Fruit fly (Drosophila melanogaster) whole organism, prepupa: ENCODE data around the gene CG7332.
A peak's percentile ranks its signal among the peaks of the same experiment; 100 is the strongest.

Source experiments
- Blimp-1 ChIP-seq: fragments of 200-800 bp; sonication (Bioruptor generic); optimal IDR thresholded peaks from 3 replicates; lab custom pipeline; 2017; ENCODE audit warnings: missing biosample characterization, missing genetic modification characterization, mild to moderate bottlenecking, moderate library complexity, missing genetic modification reagents
- CG11294 ChIP-seq: fragments of 200-800 bp; sonication (Bioruptor generic); IDR thresholded peaks from 2 replicates; pipeline ENCODE4 v1.3.6; 2022; ENCODE audit warnings: missing biosample characterization, missing genetic modification characterization
- CG11762 ChIP-seq: fragments of 200-800 bp; sonication (Bioruptor generic); optimal IDR thresholded peaks from 3 replicates; lab custom pipeline; 2016; ENCODE audit warnings: missing biosample characterization, missing genetic modification characterization; ENCODE audit not compliant: insufficient read depth
- CG15336 ChIP-seq: fragments of 200-800 bp; sonication (Bioruptor generic); IDR thresholded peaks from 2 replicates; pipeline ENCODE4 v1.3.6; 2022; ENCODE audit warnings: missing biosample characterization, missing genetic modification characterization
- CG16779 ChIP-seq: fragments of 200-800 bp; sonication (Bioruptor generic); optimal IDR thresholded peaks from 3 replicates; lab custom pipeline; 2017; ENCODE audit warnings: missing biosample characterization, mild to moderate bottlenecking, missing genetic modification characterization
- CG3032 ChIP-seq: fragments of 200-800 bp; optimal IDR thresholded peaks from 2 replicates; lab custom pipeline; 2019; ENCODE audit warnings: missing biosample characterization, mild to moderate bottlenecking, missing genetic modification characterization, moderate library complexity
- CG31627 ChIP-seq: fragments of 200-800 bp; sonication (Bioruptor generic); optimal IDR thresholded peaks from 3 replicates; lab custom pipeline; 2016; ENCODE audit warnings: missing biosample characterization, missing genetic modification characterization
- CG4318 ChIP-seq: fragments of 200-800 bp; sonication (Bioruptor generic); optimal IDR thresholded peaks from 3 replicates; lab custom pipeline; 2017; ENCODE audit warnings: missing biosample characterization, mild to moderate bottlenecking, missing genetic modification characterization
- CG6163 ChIP-seq: fragments of 200-800 bp; sonication (Bioruptor generic); IDR thresholded peaks from 3 replicates; pipeline ENCODE4 v1.3.6; 2022; ENCODE audit warnings: missing biosample characterization, missing genetic modification characterization
- CG6276 ChIP-seq: fragments of 200-800 bp; sonication (Bioruptor generic); optimal IDR thresholded peaks from 2 replicates; lab custom pipeline; 2017; ENCODE audit warnings: missing biosample characterization, mild to moderate bottlenecking, missing genetic modification characterization
- CG6792 ChIP-seq: fragments of 200-800 bp; sonication (Bioruptor generic); optimal IDR thresholded peaks from 3 replicates; lab custom pipeline; 2016; ENCODE audit warnings: missing biosample characterization, missing genetic modification characterization
- CG6808 ChIP-seq: fragments of 200-800 bp; sonication (Bioruptor generic); optimal IDR thresholded peaks from 3 replicates; lab custom pipeline; 2017; ENCODE audit warnings: missing biosample characterization, missing genetic modification characterization, mild to moderate bottlenecking, moderate library complexity, missing genetic modification reagents
- CG7368 ChIP-seq: fragments of 200-800 bp; sonication (Bioruptor generic); optimal IDR thresholded peaks from 3 replicates; lab custom pipeline; 2016; ENCODE audit warnings: missing biosample characterization, missing genetic modification characterization
- CG8119 ChIP-seq: fragments of 200-800 bp; sonication (Bioruptor generic); IDR thresholded peaks from 3 replicates; pipeline ENCODE4 v1.3.6; 2022; ENCODE audit warnings: missing biosample characterization, missing genetic modification characterization
- CG8319 ChIP-seq: fragments of 200-800 bp; sonication (Bioruptor generic); optimal IDR thresholded peaks from 3 replicates; lab custom pipeline; 2016; ENCODE audit warnings: missing biosample characterization, missing genetic modification characterization
- CG9139 ChIP-seq: fragments of 200-800 bp; sonication (Bioruptor generic); optimal IDR thresholded peaks from 3 replicates; lab custom pipeline; 2017; ENCODE audit warnings: missing biosample characterization, mild to moderate bottlenecking, missing genetic modification characterization
- Eip75B ChIP-seq: fragments of 200-800 bp; sonication (Bioruptor generic); optimal IDR thresholded peaks from 3 replicates; lab custom pipeline; 2016; ENCODE audit warnings: missing biosample characterization, missing genetic modification characterization
- Eip78C ChIP-seq: fragments of 200-800 bp; sonication (Bioruptor generic); peaks from one replicate; lab custom pipeline; 2016; ENCODE audit warnings: missing biosample characterization, missing genetic modification characterization
- Eip93F ChIP-seq: fragments of 200-800 bp; sonication (Bioruptor generic); optimal IDR thresholded peaks from 2 replicates; lab custom pipeline; 2016; ENCODE audit warnings: missing biosample characterization, mild to moderate bottlenecking, missing genetic modification characterization
- Ets21C ChIP-seq: fragments of 200-800 bp; sonication (Bioruptor generic); optimal IDR thresholded peaks from 3 replicates; lab custom pipeline; 2016; ENCODE audit warnings: missing biosample characterization, missing genetic modification characterization
- Ets96B ChIP-seq: fragments of 200-800 bp; optimal IDR thresholded peaks from 2 replicates; lab custom pipeline; 2019; ENCODE audit warnings: missing biosample characterization, mild to moderate bottlenecking, missing genetic modification characterization, moderate library complexity
- Gug ChIP-seq: fragments of 200-800 bp; sonication (Bioruptor generic); IDR thresholded peaks from 2 replicates; pipeline ENCODE4 v1.3.6; 2022; ENCODE audit warnings: missing biosample characterization, missing genetic modification characterization
- Hr38 ChIP-seq: sonication (Bioruptor generic); optimal IDR thresholded peaks from 2 replicates; lab custom pipeline; 2016; ENCODE audit warnings: missing biosample characterization, missing genetic modification characterization
- Hr39 ChIP-seq: fragments of 200-800 bp; sonication (Bioruptor generic); optimal IDR thresholded peaks from 2 replicates; lab custom pipeline; 2016; ENCODE audit warnings: missing biosample characterization, missing genetic modification characterization
- Hr4 ChIP-seq: fragments of 200-800 bp; sonication (Bioruptor generic); optimal IDR thresholded peaks from 3 replicates; lab custom pipeline; 2016; ENCODE audit warnings: missing biosample characterization, missing genetic modification characterization
- Lpt ChIP-seq: fragments of 200-800 bp; sonication (Bioruptor generic); optimal IDR thresholded peaks from 3 replicates; lab custom pipeline; 2016; ENCODE audit warnings: missing biosample characterization, missing genetic modification characterization
- Met ChIP-seq: fragments of 200-800 bp; sonication (Bioruptor generic); optimal IDR thresholded peaks from 3 replicates; lab custom pipeline; 2016; ENCODE audit warnings: missing biosample characterization, missing genetic modification characterization
- OdsH ChIP-seq: fragments of 200-800 bp; sonication (Bioruptor generic); optimal IDR thresholded peaks from 3 replicates; lab custom pipeline; 2016; ENCODE audit warnings: missing biosample characterization, missing genetic modification characterization
- Smox ChIP-seq: fragments of 200-800 bp; sonication (Bioruptor generic); optimal IDR thresholded peaks from 3 replicates; lab custom pipeline; 2016; ENCODE audit warnings: missing biosample characterization, missing genetic modification characterization
- Sox102F ChIP-seq: fragments of 200-800 bp; sonication (Bioruptor generic); optimal IDR thresholded peaks from 2 replicates; lab custom pipeline; 2016; ENCODE audit warnings: missing biosample characterization, mild to moderate bottlenecking, missing genetic modification characterization
- Sox14 ChIP-seq: fragments of 200-800 bp; sonication (Bioruptor generic); optimal IDR thresholded peaks from 3 replicates; lab custom pipeline; 2016; ENCODE audit warnings: missing biosample characterization, missing genetic modification characterization
- Sox15 ChIP-seq: fragments of 200-800 bp; sonication (Bioruptor generic); optimal IDR thresholded peaks from 3 replicates; lab custom pipeline; 2016; ENCODE audit warnings: missing biosample characterization, missing genetic modification characterization
- achi ChIP-seq: fragments of 200-800 bp; sonication (Bioruptor generic); optimal IDR thresholded peaks from 3 replicates; lab custom pipeline; 2016; ENCODE audit warnings: missing biosample characterization, missing genetic modification characterization
- cyc ChIP-seq: fragments of 200-800 bp; sonication (Bioruptor generic); optimal IDR thresholded peaks from 3 replicates; lab custom pipeline; 2016; ENCODE audit warnings: missing biosample characterization, missing genetic modification characterization
- dac ChIP-seq: fragments of 200-800 bp; sonication (Bioruptor generic); optimal IDR thresholded peaks from 2 replicates; lab custom pipeline; 2017; ENCODE audit warnings: missing biosample characterization, mild to moderate bottlenecking, missing genetic modification characterization
- dsx ChIP-seq: fragments of 200-800 bp; optimal IDR thresholded peaks from 3 replicates; lab custom pipeline; 2019; ENCODE audit warnings: missing biosample characterization, mild to moderate bottlenecking, missing genetic modification characterization, moderate library complexity; ENCODE audit not compliant: poor library complexity, severe bottlenecking
- eg ChIP-seq: fragments of 200-800 bp; sonication (Bioruptor generic); IDR thresholded peaks from 3 replicates; pipeline ENCODE4 v1.3.6; 2022; ENCODE audit warnings: missing biosample characterization, missing genetic modification characterization
- net ChIP-seq: fragments of 200-800 bp; sonication (Bioruptor generic); optimal IDR thresholded peaks from 3 replicates; lab custom pipeline; 2016; ENCODE audit warnings: missing biosample characterization, missing genetic modification characterization
- pdm3 ChIP-seq: fragments of 200-800 bp; sonication (Bioruptor generic); optimal IDR thresholded peaks from 3 replicates; lab custom pipeline; 2016; ENCODE audit warnings: missing biosample characterization, missing genetic modification characterization
- spab ChIP-seq: fragments of 200-800 bp; sonication (Bioruptor generic); optimal IDR thresholded peaks from 2 replicates; lab custom pipeline; 2017; ENCODE audit warnings: missing biosample characterization, mild to moderate bottlenecking, missing genetic modification characterization, missing genetic modification reagents
- ss ChIP-seq, 2 experiments: fragments of 200-800 bp; sonication (Bioruptor generic); optimal IDR thresholded peaks; 2 replicates in 1 of 2; 3 replicates in 1 of 2; lab custom pipeline; 2017 to 2018; ENCODE audit warnings: mild to moderate bottlenecking in 2 of 2, missing biosample characterization in 2 of 2, missing genetic modification characterization in 2 of 2, moderate library complexity in 1 of 2
- svp ChIP-seq: fragments of 200-800 bp; sonication (Bioruptor generic); peaks from one replicate; lab custom pipeline; 2016; ENCODE audit warnings: missing biosample characterization, missing genetic modification characterization
- topi ChIP-seq: fragments of 200-800 bp; sonication (Bioruptor generic); optimal IDR thresholded peaks from 3 replicates; lab custom pipeline; 2016; ENCODE audit warnings: missing biosample characterization, missing genetic modification characterization
- vri ChIP-seq: fragments of 200-800 bp; sonication (Bioruptor generic); optimal IDR thresholded peaks from 3 replicates; lab custom pipeline; 2016; ENCODE audit warnings: missing biosample characterization, mild to moderate bottlenecking, missing genetic modification characterization

Gene CG7332

dm6 chrX:18866289-18866832 lies 18.0 kb upstream of the CG7332 start:
- TF ChIP-seq ss (GFP tag; optimal IDR thresholded peaks at IDR 0.05; lab: Kevin White, UChicago), result peak; percentile 77 to 81
- 0 out of 3 replicates have a peak, but pooled peaks have one; percentile 16 for TF ChIP-seq CG6163
- peak; percentile 63 for TF ChIP-seq CG6808 (GFP tag; lab: Kevin White, UChicago)
- peak; percentile 59 for TF ChIP-seq CG9139 (GFP tag; lab: Kevin White, UChicago)
- no peak for TF ChIP-seq Blimp-1 (GFP tag; lab: Kevin White, UChicago)
- peak; percentile 10 for TF ChIP-seq spab (GFP tag; lab: Kevin White, UChicago)
- TF ChIP-seq OdsH (GFP tag; lab: Kevin White, UChicago), result no peak
- peak; percentile 0 for TF ChIP-seq Sox14 (GFP tag; lab: Kevin White, UChicago)
- TF ChIP-seq, all 60 proteins: peak for 6

- TF ChIP-seq svp (GFP tag; lab: Kevin White, UChicago) (peak; percentile 61), Met (GFP tag; lab: Kevin White, UChicago) (no peak), Eip78C (GFP tag; lab: Kevin White, UChicago) (peak; percentile 49), ss (GFP tag; optimal IDR thresholded peaks at IDR 0.05; lab: Kevin White, UChicago) (peak in 1 of 2 experiments; percentile 31)
These were observed 16.2 kb upstream of the CG7332 start for dm6 chrX:18868142-18868541.

- TF ChIP-seq dac (GFP tag; lab: Kevin White, UChicago) (no peak), eg (GFP tag; lab: Robert Waterston, UW) (peak; percentile 78), Eip75B (GFP tag; lab: Kevin White, UChicago) (peak; percentile 68), CG4318 (GFP tag; lab: Kevin White, UChicago) (no peak), Hr38 (GFP tag; lab: Kevin White, UChicago) (no peak), CG6808 (GFP tag; lab: Kevin White, UChicago) (peak; percentile 76), Ets21C (GFP tag; lab: Kevin White, UChicago) (peak; percentile 63), spab (GFP tag; lab: Kevin White, UChicago) (peak; percentile 71), Gug (GFP tag; lab: Robert Waterston, UW) (peak; percentile 68), CG6163 (peak; percentile 86), Smox (GFP tag; lab: Kevin White, UChicago) (peak; percentile 61), pdm3 (GFP tag; lab: Kevin White, UChicago) (no peak), ss (GFP tag; optimal IDR thresholded peaks at IDR 0.05; lab: Kevin White, UChicago) (peak; percentile 65 to 70), CG6276 (GFP tag; lab: Kevin White, UChicago) (no peak), CG6792 (GFP tag; lab: Kevin White, UChicago) (peak; percentile 61), Blimp-1 (GFP tag; lab: Kevin White, UChicago) (no peak), Sox15 (GFP tag; lab: Kevin White, UChicago) (peak; percentile 54), Sox14 (GFP tag; lab: Kevin White, UChicago) (peak; percentile 66), Sox102F (peak; percentile 77), CG11294 (GFP tag; lab: Robert Waterston, UW) (0 out of 2 replicates have a peak, but pooled peaks have one; percentile 36), Eip93F (GFP tag; lab: Kevin White, UChicago) (no peak), cyc (GFP tag; lab: Kevin White, UChicago) (peak; percentile 73), Ets96B (tag; lab: Kevin White, UChicago) (peak; percentile 56), Lpt (GFP tag; lab: Kevin White, UChicago) (peak; percentile 29), Hr4 (GFP tag; lab: Kevin White, UChicago) (no peak), CG7368 (peak; percentile 77), CG11762 (GFP tag; lab: Kevin White, UChicago) (peak; percentile 56), svp (GFP tag; lab: Kevin White, UChicago) (no peak), dsx (GFP tag; lab: Kevin White, UChicago) (no peak), CG8319 (peak; percentile 38), CG16779 (tag; lab: Kevin White, UChicago) (no peak), CG31627 (peak; percentile 70), OdsH (GFP tag; lab: Kevin White, UChicago) (no peak), Hr39 (peak; percentile 76), Eip78C (GFP tag; lab: Kevin White, UChicago) (peak; percentile 94), net (peak; percentile 64), CG9139 (GFP tag; lab: Kevin White, UChicago) (no peak), vri (GFP tag; lab: Kevin White, UChicago) (no peak), CG3032 (tag; lab: Kevin White, UChicago) (peak; percentile 59), CG8119 (GFP tag; lab: Robert Waterston, UW) (peak; percentile 68), topi (peak; percentile 78), CG15336 (GFP tag; lab: Robert Waterston, UW) (peak; percentile 58), Met (GFP tag; lab: Kevin White, UChicago) (no peak), achi (GFP tag; lab: Kevin White, UChicago) (peak; percentile 73)
These were observed 14.7 kb upstream of the CG7332 start for dm6 chrX:18869489-18870132.
